Worm (Caenorhabditis elegans): ENCODE data around the gene mdt-26.
"Not testable (repeated sequence)": the region's sequence is repeated elsewhere in the genome, so short reads cannot be mapped to it uniquely, and the experiment has no call there.

Gene mdt-26

ce11 chrII:5660736-5661734 is at the start of gene mdt-26, which contains the start of gene ift-43:
Gene mdt-26 (plus strand): TSS chrII:5661181.
Gene ift-43 (minus strand): TSS chrII:5660786.
- TF ChIP-seq W03F9.2 (tag; optimal IDR thresholded peaks at IDR 0.05) (peak; percentile 33), dao-5 (tag; optimal IDR thresholded peaks at IDR 0.05) (no peak), him-1 (tag; optimal IDR thresholded peaks at IDR 0.05) (peak; percentile 73)

DNA sequence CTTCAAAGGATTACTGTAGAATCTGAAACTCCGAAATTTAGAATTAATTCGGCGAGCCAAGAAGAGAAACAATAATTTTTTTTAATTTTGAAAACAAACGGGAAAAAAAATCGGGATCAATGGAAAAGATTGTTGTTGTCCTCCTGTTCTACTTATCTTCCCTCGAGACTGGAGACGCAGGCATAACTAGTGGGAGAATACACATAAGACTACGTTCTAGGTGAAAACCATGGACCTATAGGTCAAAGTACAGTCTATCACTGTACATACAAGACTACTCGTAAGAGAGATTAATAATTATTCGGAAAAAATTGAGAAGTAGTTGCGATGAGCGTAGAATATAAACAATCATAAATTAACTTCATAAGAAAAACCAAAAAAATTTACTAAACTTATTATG is 41.7 kb upstream of the mdt-26 start, which contains the start of gene dhs-6:
Gene dhs-6 (minus strand): TSS at position 22 of the 400 bp plus-strand sequence.
- no peak for TF ChIP-seq dao-5 (tag; optimal IDR thresholded peaks at IDR 0.05)
- TF ChIP-seq W03F9.2 (tag; optimal IDR thresholded peaks at IDR 0.05) = no peak
- no peak for TF ChIP-seq him-1 (tag; optimal IDR thresholded peaks at IDR 0.05)

- TF ChIP-seq him-1, dao-5, W03F9.2 (tag; optimal IDR thresholded peaks at IDR 0.05): not testable (repeated sequence)
These were observed 38.5 kb upstream of the mdt-26 start, which contains the start of the genes eif-3.L and npl-4.2 for ce11 chrII:5622383-5622939. Gene eif-3.L (minus strand): TSS chrII:5622483. Gene npl-4.2 (plus strand): TSS chrII:5622889.

DNA sequence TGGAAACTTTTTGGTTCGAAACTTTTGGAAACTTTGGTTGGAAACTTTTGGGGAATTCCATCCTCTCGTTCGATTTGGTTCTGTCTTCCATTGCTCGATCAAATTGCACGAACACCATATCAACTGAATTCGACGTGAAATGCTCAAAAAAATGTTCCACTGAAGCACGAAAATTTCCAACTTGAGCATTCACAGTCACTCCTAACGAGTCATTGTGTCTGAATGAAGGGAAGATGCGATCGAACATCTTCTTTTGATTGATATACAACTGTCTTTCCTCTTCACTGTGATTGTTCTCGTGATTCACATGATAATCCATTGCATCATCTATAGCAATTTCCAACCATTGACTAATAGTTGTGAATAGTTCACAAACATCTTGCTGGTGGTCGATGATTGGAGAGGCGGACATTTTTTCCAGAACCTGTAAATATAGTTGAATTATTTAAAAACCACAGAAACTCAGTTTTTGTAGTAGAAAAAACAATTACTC is 32.6 kb upstream of the mdt-26 start, which contains the start of gene F59E12.15:
Gene F59E12.15 (minus strand): TSS at position 51 of the 493 bp plus-strand sequence.
- TF ChIP-seq dao-5 (tag; optimal IDR thresholded peaks at IDR 0.05) = no peak
- TF ChIP-seq him-1 (tag; optimal IDR thresholded peaks at IDR 0.05) = no peak
- TF ChIP-seq W03F9.2 (tag; optimal IDR thresholded peaks at IDR 0.05) = no peak

DNA sequence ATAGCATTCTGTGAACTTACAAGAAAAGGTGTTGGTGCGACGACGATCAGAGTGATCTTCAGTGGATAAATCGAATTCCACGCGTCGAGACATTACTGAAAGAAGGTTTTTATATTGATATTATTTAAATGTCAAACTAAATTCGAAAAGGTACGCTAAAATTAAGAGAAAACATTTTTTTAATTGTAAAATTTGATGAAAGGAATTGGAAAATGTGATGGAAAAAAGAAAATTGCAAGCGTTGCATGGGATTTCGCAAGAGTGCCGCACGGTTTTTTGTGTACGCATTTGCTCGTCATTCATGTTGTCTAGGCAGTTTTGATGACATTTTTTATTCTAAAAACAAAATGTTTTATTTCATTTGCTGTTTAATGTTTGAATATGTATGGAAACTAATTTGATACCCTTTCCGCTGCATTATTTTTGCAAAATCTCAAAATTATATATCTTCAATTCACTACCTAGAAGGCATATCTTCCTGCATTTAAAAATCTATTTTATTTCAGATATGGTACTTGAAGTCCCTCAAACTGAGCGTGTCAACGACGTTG is 30.1 kb upstream of the mdt-26 start, which contains the start of the genes F59E12.6 and npl-4.1:
Gene F59E12.6 (minus strand): TSS at position 101 of the 551 bp plus-strand sequence.
Gene npl-4.1 (plus strand): TSS at position 501 of the 551 bp plus-strand sequence.
- TF ChIP-seq W03F9.2, dao-5, him-1 (tag; optimal IDR thresholded peaks at IDR 0.05): not testable (repeated sequence)

DNA sequence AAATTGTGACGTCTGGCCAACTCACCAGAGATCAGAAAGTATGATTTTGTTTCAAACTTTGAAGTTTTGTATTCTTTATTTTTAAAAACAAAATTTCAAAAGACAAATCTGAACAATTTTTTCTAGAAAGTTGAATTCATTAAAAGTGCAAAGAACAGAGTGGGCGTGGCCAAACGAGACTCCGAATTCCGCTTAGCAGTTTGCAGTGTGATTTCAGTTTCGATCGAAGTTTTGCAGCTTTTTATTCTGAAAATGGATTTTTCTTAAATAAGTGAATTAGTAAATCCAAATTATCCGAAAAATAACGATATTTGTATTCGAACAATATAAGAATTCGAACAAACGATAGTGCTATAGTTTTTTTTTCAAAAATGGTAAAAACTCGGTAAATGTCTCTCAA is 27.5 kb upstream of the mdt-26 start:
- TF ChIP-seq dao-5 (tag; optimal IDR thresholded peaks at IDR 0.05) (no peak), him-1 (tag; optimal IDR thresholded peaks at IDR 0.05) (no peak), W03F9.2 (tag; optimal IDR thresholded peaks at IDR 0.05) (no peak)

DNA sequence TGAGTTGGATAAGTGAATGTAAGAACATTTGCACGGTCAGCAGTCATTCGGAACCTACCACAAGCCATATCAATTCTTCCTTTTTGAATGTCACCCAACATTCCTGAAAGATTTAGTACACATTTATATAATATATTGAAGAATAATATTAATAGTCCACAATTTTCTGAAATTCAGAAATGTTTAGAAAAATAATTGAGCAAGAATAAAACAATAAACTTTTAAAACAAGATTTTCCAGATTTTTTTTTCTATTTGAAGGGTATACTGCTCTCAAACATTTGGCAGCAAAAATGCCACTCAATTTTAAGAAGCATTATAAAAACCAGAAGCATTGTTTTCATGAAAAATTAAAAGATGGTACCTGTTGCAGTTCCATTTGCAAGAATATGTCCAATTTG is 24.2 kb upstream of the mdt-26 start, which contains the start of gene F59E12.8:
Gene F59E12.8 (minus strand): TSS at position 101 of the 400 bp plus-strand sequence.
- TF ChIP-seq dao-5 (tag; optimal IDR thresholded peaks at IDR 0.05) (no peak), him-1 (tag; optimal IDR thresholded peaks at IDR 0.05) (no peak), W03F9.2 (tag; optimal IDR thresholded peaks at IDR 0.05) (no peak)

- TF ChIP-seq W03F9.2 (tag; optimal IDR thresholded peaks at IDR 0.05) = no peak
- TF ChIP-seq dao-5 (tag; optimal IDR thresholded peaks at IDR 0.05) = no peak
- TF ChIP-seq him-1 (tag; optimal IDR thresholded peaks at IDR 0.05) = no peak
These were observed 22.9 kb upstream of the mdt-26 start, which contains the start of gene F59E12.3 for ce11 chrII:5638059-5638458. Gene F59E12.3 (plus strand): TSS chrII:5638359.

DNA sequence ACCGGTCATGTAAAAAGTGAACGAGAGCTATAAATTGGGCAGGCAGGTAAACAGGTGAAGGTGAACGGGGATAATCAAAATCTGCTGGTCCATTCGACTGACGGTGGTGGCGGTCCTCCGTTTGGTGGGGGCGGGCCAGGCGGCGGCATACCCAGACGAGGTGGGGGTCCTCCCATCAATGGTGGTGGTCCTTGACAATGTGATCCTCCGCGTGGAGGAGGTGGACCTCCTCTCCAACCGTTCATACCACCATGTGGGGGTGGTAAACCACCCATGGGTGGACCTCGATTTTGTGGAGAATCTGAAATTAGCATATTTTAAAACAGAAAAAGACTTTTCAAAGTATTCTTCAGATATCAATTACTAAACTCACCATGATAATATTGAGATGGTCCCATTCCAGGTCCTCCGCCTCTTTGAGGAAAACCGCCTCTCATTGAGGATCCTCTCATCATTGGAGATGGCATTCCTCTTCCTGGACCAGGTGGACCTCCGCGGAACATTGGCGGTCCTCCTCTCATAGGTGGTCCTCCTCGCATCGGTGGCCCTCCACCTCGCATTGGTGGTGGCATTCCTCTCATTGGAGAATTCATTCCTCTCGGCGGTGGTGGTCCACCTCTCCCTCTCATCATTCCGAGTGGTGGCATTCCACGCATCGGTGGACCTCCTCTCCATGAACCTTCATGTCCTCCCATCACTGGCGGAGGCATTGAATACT is 20.5 kb upstream of the mdt-26 start:
- TF ChIP-seq him-1 (tag; optimal IDR thresholded peaks at IDR 0.05) = no peak
- no peak for TF ChIP-seq W03F9.2 (tag; optimal IDR thresholded peaks at IDR 0.05)
- no peak for TF ChIP-seq dao-5 (tag; optimal IDR thresholded peaks at IDR 0.05)

- TF ChIP-seq W03F9.2 (tag; optimal IDR thresholded peaks at IDR 0.05) (no peak), him-1 (tag; optimal IDR thresholded peaks at IDR 0.05) (no peak), dao-5 (tag; optimal IDR thresholded peaks at IDR 0.05) (no peak)
These were observed 18.9 kb upstream of the mdt-26 start for ce11 chrII:5642110-5642509.

ce11 chrII:5646942-5647341 is 14.0 kb upstream of the mdt-26 start, which contains the start of gene F59E12.9:
Gene F59E12.9 (minus strand): TSS chrII:5647042.
- no peak for TF ChIP-seq dao-5 (tag; optimal IDR thresholded peaks at IDR 0.05)
- TF ChIP-seq W03F9.2 (tag; optimal IDR thresholded peaks at IDR 0.05) = no peak
- TF ChIP-seq him-1 (tag; optimal IDR thresholded peaks at IDR 0.05) = no peak

DNA sequence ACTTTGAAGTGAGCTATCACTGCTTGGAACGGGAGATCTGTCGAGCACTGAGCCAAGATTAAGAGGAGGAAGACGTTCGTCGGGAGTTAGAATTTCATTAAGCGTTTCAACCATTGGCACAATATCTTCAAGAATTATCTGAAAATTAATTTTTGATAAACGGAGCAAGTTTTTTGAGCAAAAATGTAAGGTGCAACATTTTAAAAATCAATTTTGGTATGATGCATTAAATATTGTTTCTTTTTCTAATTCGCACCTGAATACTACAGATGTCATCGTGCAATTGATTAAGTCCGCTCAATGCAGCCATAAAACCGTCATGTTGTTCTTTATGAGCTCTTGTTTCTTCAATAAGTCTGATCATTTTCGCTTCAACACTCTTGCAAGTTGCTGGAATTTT is 12.7 kb upstream of the mdt-26 start, which contains the start of gene ddl-1:
Gene ddl-1 (minus strand): TSS at position 101 of the 400 bp plus-strand sequence.
- TF ChIP-seq W03F9.2 (tag; optimal IDR thresholded peaks at IDR 0.05) (no peak), him-1 (tag; optimal IDR thresholded peaks at IDR 0.05) (no peak)

Measured in whole organism, L4/young adult.